Fruit fly (Drosophila melanogaster): ENCODE results near the gene comt.
A peak's percentile ranks its signal among the peaks of the same experiment; 100 is the strongest.

The comt gene

DNA sequence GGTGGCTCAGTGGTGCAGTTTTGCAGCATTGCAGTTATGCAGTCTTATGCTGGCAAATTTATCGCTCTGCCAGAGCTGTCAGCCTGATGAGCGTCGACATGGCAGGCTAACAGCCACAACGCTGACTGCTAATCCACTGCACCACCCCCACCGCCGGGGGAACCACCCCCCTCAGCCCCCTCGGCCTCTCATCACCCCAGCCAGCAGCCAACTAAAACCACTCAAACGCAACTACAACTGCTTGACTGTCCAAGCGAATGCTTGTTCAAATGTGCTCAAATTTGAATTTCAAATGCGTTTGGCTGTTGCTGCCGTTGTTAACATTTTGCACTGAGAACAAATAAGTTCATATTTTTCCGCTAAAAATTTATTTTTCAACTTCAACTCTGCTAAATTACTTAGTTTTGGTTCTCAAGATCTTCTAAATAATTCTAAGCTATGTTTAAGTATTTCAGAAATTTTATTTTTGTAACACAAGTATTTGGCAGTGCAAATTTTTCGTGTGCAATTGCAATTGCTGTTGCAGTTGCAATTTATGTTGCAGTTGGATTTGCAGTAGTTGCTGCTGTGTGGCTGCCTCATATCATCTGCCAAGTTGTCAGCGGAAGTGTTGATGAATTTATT lies 20.4 kb upstream of the comt start (continued):
- TF ChIP-seq CG6654 (GFP tag; optimal IDR thresholded peaks at IDR 0.05) (no peak), Blimp-1 (GFP tag; optimal IDR thresholded peaks at IDR 0.05) (peak; percentile 18), fd96Cb (tag; optimal IDR thresholded peaks at IDR 0.05) (peak; percentile 36), CG10147 (GFP tag; optimal IDR thresholded peaks at IDR 0.05) (no peak), mld (GFP tag; IDR thresholded peaks at IDR 0.05; ENCODE audit: partially characterized antibody) (no peak), CG2678 (tag; optimal IDR thresholded peaks at IDR 0.05) (peak; percentile 14), CG10431 (GFP tag; optimal IDR thresholded peaks at IDR 0.05) (no peak), Opbp (GFP tag; IDR thresholded peaks at IDR 0.05; ENCODE audit: partially characterized antibody) (no peak), dpn (GFP tag; optimal IDR thresholded peaks at IDR 0.05) (peak in 1 of 2 experiments; percentile 7), ap (GFP tag; IDR thresholded peaks at IDR 0.05) (no peak), Ravus (GFP tag; IDR thresholded peaks at IDR 0.05) (no peak), Dip2 (GFP tag; IDR thresholded peaks at IDR 0.05) (no peak), bcd (GFP tag; optimal IDR thresholded peaks at IDR 0.05) (no peak), CrebB (tag; optimal IDR thresholded peaks at IDR 0.05) (no peak), CG13424 (tag; optimal IDR thresholded peaks at IDR 0.05) (peak; percentile 23), dan (GFP tag; IDR thresholded peaks at IDR 0.05) (no peak), Tbp (GFP tag; optimal IDR thresholded peaks at IDR 0.05) (no peak), Hmr (GFP tag; optimal IDR thresholded peaks at IDR 0.05) (no peak), trem (tag; optimal IDR thresholded peaks at IDR 0.05) (no peak), Dip3 (GFP tag; optimal IDR thresholded peaks at IDR 0.05) (no peak), fd3F (GFP tag; optimal IDR thresholded peaks at IDR 0.05) (no peak), CG6689 (GFP tag; IDR thresholded peaks at IDR 0.05) (peak; percentile 25; the same call in 1 of the 2 replicates), Drgx (GFP tag; IDR thresholded peaks at IDR 0.05) (peak; percentile 90), CG4820 (GFP tag; optimal IDR thresholded peaks at IDR 0.05) (no peak), GATAe (GFP tag; conservative IDR thresholded peaks at IDR 0.05) (no peak), Aef1 (GFP tag; IDR thresholded peaks at IDR 0.05) (no peak), fu2 (GFP tag; optimal IDR thresholded peaks at IDR 0.05) (no peak), eyg (GFP tag; optimal IDR thresholded peaks at IDR 0.05) (no peak), Deaf1 (tag; optimal IDR thresholded peaks at IDR 0.05) (no peak), Xbp1 (GFP tag; optimal IDR thresholded peaks at IDR 0.05) (peak; percentile 8), croc (GFP tag; conservative IDR thresholded peaks at IDR 0.05) (no peak), gem (tag; optimal IDR thresholded peaks at IDR 0.05) (peak; percentile 60), fru (optimal IDR thresholded peaks at IDR 0.05) (no peak), Rx (GFP tag; IDR thresholded peaks at IDR 0.05) (no peak), CG12769 (tag; optimal IDR thresholded peaks at IDR 0.05) (no peak), CG1832 (GFP tag; optimal IDR thresholded peaks at IDR 0.05) (no peak), dysf (GFP tag; IDR thresholded peaks at IDR 0.05) (no peak), Nf-YA (GFP tag; IDR thresholded peaks at IDR 0.05) (no peak), Gsc (GFP tag; IDR thresholded peaks at IDR 0.05) (no peak), NK7.1 (GFP tag; optimal IDR thresholded peaks at IDR 0.05) (no peak), abd-A (tag; optimal IDR thresholded peaks at IDR 0.05) (no peak), tgo (GFP tag; IDR thresholded peaks at IDR 0.05) (peak; percentile 30; the same call in 1 of the 3 replicates), Dll (GFP tag; IDR thresholded peaks at IDR 0.05; ENCODE audit: partially characterized antibody) (no peak), al (GFP tag; IDR thresholded peaks at IDR 0.05) (no peak), CG1233 (GFP tag; optimal IDR thresholded peaks at IDR 0.05) (no peak), crp (GFP tag; optimal IDR thresholded peaks at IDR 0.05) (no peak), Fer1 (GFP tag; optimal IDR thresholded peaks at IDR 0.05) (no peak), kah (GFP tag; optimal IDR thresholded peaks at IDR 0.05) (no peak), ssp (GFP tag; IDR thresholded peaks at IDR 0.05) (no peak), az2 (GFP tag; optimal IDR thresholded peaks at IDR 0.05) (peak; percentile 4), CG5180 (GFP tag; optimal IDR thresholded peaks at IDR 0.05) (peak; percentile 50)
